Worm (Caenorhabditis elegans) whole organism, L4 larva: ENCODE results near the gene sre-3.
"Not testable (repeated sequence)": the region's sequence is repeated elsewhere in the genome, so short reads cannot be mapped to it uniquely, and the experiment has no call there.

Experiments
- F10B5.3 ChIP-seq: sonication (generic microtip); optimal IDR thresholded peaks from 2 replicates; lab custom pipeline; 2016; ENCODE audit warnings: mild to moderate bottlenecking, missing genetic modification characterization, missing compliant biosample characterization
- F49E8.2 ChIP-seq: sonication (generic microtip); optimal IDR thresholded peaks from 2 replicates; lab custom pipeline; 2016; ENCODE audit warnings: missing compliant biosample characterization, mild to moderate bottlenecking, missing genetic modification characterization, borderline replicate concordance
- T26A8.4 ChIP-seq: fragments of 200-800 bp; sonication (Bioruptor generic); IDR thresholded peaks from 2 replicates; pipeline ENCODE4 v1.3.6; 2022; ENCODE audit warnings: missing genetic modification characterization, missing compliant biosample characterization
- Y75B8A.6 ChIP-seq: fragments of 200-800 bp; sonication (Bioruptor generic); IDR thresholded peaks from 2 replicates; pipeline ENCODE4 v1.3.6; 2022; ENCODE audit warnings: missing genetic modification reagents, missing genetic modification characterization, missing compliant biosample characterization
- aly-2 ChIP-seq: sonication (generic microtip); optimal IDR thresholded peaks from 2 replicates; lab custom pipeline; 2018; ENCODE audit warnings: missing biosample characterization, missing genetic modification characterization
- ama-1 ChIP-seq: fragments of 150-350 bp; optimal IDR thresholded peaks from 2 replicates; lab custom pipeline; 2014; ENCODE audit warnings: inconsistent platforms, mixed read lengths
- ceh-28 ChIP-seq: fragments of 150-350 bp; optimal IDR thresholded peaks from 2 replicates; lab custom pipeline; 2014; ENCODE audit warnings: missing biosample characterization, missing genetic modification reagents, missing genetic modification characterization
- ctbp-1 ChIP-seq: fragments of 200-800 bp; sonication (Bioruptor generic); IDR thresholded peaks from 2 replicates; pipeline ENCODE4 v1.3.6; 2022; ENCODE audit warnings: missing genetic modification reagents, missing genetic modification characterization, missing compliant biosample characterization
- dpl-1 ChIP-seq: fragments of 150-350 bp; optimal IDR thresholded peaks from 2 replicates; lab custom pipeline; 2014; ENCODE audit warnings: missing biosample characterization, missing genetic modification reagents, missing genetic modification characterization
- duxl-1 ChIP-seq: sonication (generic microtip); optimal IDR thresholded peaks from 2 replicates; lab custom pipeline; 2016; ENCODE audit warnings: mild to moderate bottlenecking, missing genetic modification characterization, moderate library complexity, missing compliant biosample characterization; ENCODE audit not compliant: poor library complexity
- hlh-11 ChIP-seq: fragments of 200-800 bp; sonication (Bioruptor generic); optimal IDR thresholded peaks from 2 replicates; lab custom pipeline; 2018; ENCODE audit warnings: mild to moderate bottlenecking, missing genetic modification characterization, missing compliant biosample characterization
- lim-7 ChIP-seq: fragments of 200-800 bp; sonication (Bioruptor generic); IDR thresholded peaks from 2 replicates; pipeline ENCODE4 v1.3.6; 2022; ENCODE audit warnings: missing genetic modification characterization, missing compliant biosample characterization
- lin-29 ChIP-seq: fragments of 200-800 bp; sonication (Bioruptor generic); IDR thresholded peaks from 2 replicates; pipeline ENCODE4 v1.3.6; 2022; ENCODE audit warnings: missing genetic modification reagents, missing genetic modification characterization, missing compliant biosample characterization
- lir-3 ChIP-seq: sonication (generic microtip); optimal IDR thresholded peaks from 2 replicates; lab custom pipeline; 2016; ENCODE audit warnings: mild to moderate bottlenecking, missing genetic modification characterization, missing compliant biosample characterization
- lsy-2 ChIP-seq, 2 experiments: fragments of 150-350 bp in 1 of 2; sonication (generic microtip) in 1 of 2; optimal IDR thresholded peaks; 2 replicates each; lab custom pipeline; 2014 to 2017; ENCODE audit warnings: missing biosample characterization in 2 of 2, missing genetic modification characterization in 2 of 2
- madf-9 ChIP-seq: fragments of 200-800 bp; sonication (Bioruptor generic); conservative IDR thresholded peaks from 2 replicates; pipeline ENCODE4 v1.3.6; 2022; ENCODE audit warnings: missing genetic modification reagents, missing genetic modification characterization, missing compliant biosample characterization
- mxl-2 ChIP-seq: fragments of 200-800 bp; sonication (Bioruptor generic); conservative IDR thresholded peaks from 2 replicates; pipeline ENCODE4 v1.3.6; 2022; ENCODE audit warnings: missing genetic modification reagents, missing genetic modification characterization, missing compliant biosample characterization
- nhr-111 ChIP-seq: fragments of 200-800 bp; sonication (Bioruptor generic); optimal IDR thresholded peaks from 2 replicates; lab custom pipeline; 2018; ENCODE audit warnings: mild to moderate bottlenecking, missing genetic modification characterization, missing compliant biosample characterization
- nhr-41 ChIP-seq: fragments of 200-800 bp; sonication (Bioruptor generic); IDR thresholded peaks from 2 replicates; pipeline ENCODE4 v1.3.6; 2022; ENCODE audit warnings: missing genetic modification reagents, missing genetic modification characterization, missing compliant biosample characterization
- pqm-1 ChIP-seq: sonication (generic microtip); optimal IDR thresholded peaks from 2 replicates; lab custom pipeline; 2017; ENCODE audit warnings: missing biosample characterization, missing genetic modification characterization
- set-16 ChIP-seq: fragments of 200-800 bp; sonication (Bioruptor generic); IDR thresholded peaks from 2 replicates; pipeline ENCODE4 v1.3.6; 2022; ENCODE audit warnings: missing genetic modification reagents, missing genetic modification characterization, missing compliant biosample characterization
- skn-1 ChIP-seq: fragments of 150-350 bp; optimal IDR thresholded peaks from 2 replicates; lab custom pipeline; 2014; ENCODE audit warnings: missing biosample characterization, missing genetic modification characterization
- tag-97 ChIP-seq: fragments of 200-800 bp; sonication (Bioruptor generic); IDR thresholded peaks from 2 replicates; pipeline ENCODE4 v1.3.6; 2022; ENCODE audit warnings: missing genetic modification characterization, missing compliant biosample characterization
- zfp-3 ChIP-seq: fragments of 200-800 bp; sonication (Bioruptor generic); conservative IDR thresholded peaks from 2 replicates; pipeline ENCODE4 v1.3.6; 2022; ENCODE audit warnings: missing genetic modification reagents, missing genetic modification characterization, missing compliant biosample characterization

The sre-3 gene

ce11 chrII:7432327-7432726 is 46.8 kb downstream of the sre-3 start, which contains the start of gene srd-54:
TSS of gene srd-54 (plus strand) at chrII:7432627.
- TF ChIP-seq lin-29 (no peak), mxl-2 (GFP tag; lab: Robert Waterston, UW) (no peak), set-16 (no peak), nhr-41 (GFP tag; lab: Robert Waterston, UW) (no peak), madf-9 (no peak), dpl-1 (GFP tag; lab: Kevin White, UChicago) (no peak), hlh-11 (tag; lab: Kevin White, UChicago) (no peak), lir-3 (tag; lab: Kevin White, UChicago) (no peak), ctbp-1 (GFP tag; lab: Robert Waterston, UW) (no peak), nhr-111 (GFP tag; lab: Kevin White, UChicago) (no peak), duxl-1 (tag; lab: Kevin White, UChicago) (no peak)

DNA sequence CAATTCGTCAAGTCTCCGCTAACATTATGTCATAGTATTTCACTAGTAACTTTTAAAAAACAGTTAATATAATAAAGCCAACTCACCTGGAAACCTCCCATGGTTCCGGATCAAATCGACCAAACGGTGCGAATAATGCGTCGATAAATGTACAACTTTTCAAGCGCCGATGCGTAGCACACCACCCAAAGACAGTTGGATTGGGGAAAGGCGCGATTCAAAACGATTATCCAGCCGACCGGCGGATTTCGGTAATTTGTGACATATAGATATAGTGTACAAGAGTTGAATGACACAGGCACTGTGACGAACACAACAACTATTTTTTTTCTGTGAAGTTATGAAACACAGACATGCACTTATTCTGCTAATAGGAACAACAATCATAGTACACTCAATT is 48.6 kb downstream of the sre-3 start, which contains the start of gene kcc-3:
kcc-3 (minus strand) TSS at position 101 of the 400 bp plus-strand sequence.
- TF ChIP-seq T26A8.4 (GFP tag; lab: Robert Waterston, UW) (no peak), skn-1 (tag; lab: Kevin White, UChicago) (no peak), Y75B8A.6 (GFP tag; lab: Robert Waterston, UW) (no peak), aly-2 (tag; lab: Kevin White, UChicago) (no peak), F49E8.2 (tag; lab: Kevin White, UChicago) (no peak), tag-97 (GFP tag; lab: Robert Waterston, UW) (no peak), zfp-3 (GFP tag; lab: Robert Waterston, UW) (no peak), pqm-1 (no peak), lim-7 (no peak), F10B5.3 (tag; lab: Kevin White, UChicago) (no peak), lsy-2 (tag; optimal IDR thresholded peaks at IDR 0.05; lab: Kevin White, UChicago) (no peak)

DNA sequence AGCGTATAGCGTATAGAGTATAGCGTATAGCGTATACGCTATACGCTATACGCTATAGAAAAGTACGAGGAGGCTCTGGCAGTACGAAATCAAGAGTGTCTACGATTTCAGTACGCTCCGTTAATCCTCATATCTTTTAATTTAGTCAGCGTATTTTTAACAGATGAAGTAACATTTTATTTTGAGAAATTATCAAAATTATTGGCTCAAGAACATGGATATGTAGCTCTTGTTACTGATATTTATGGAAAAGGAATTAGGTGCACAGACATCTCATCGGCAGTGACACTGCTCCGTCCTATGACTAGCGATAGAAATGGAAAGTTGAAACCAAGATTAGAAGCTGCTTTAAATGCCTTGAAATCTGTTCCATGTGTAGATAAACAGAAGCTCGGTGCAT is 49.4 kb downstream of the sre-3 start, which contains the start of gene K02A2.1:
K02A2.1 (plus strand) TSS at position 301 of the 400 bp plus-strand sequence.
- TF ChIP-seq F10B5.3 (tag; lab: Kevin White, UChicago); ama-1 (lab: Kevin White, UChicago); ceh-28: not testable (repeated sequence)
